Worm (Caenorhabditis elegans): ENCODE results near the gene ran-3.
A peak's percentile ranks its signal among the peaks of the same experiment; 100 is the strongest.

ran-3 gene

ce11 chrII:8328820-8329339 lies 4.0 kb upstream of the ran-3 start, which contains the start of gene hel-1:
hel-1 (minus strand) TSS chrII:8328870.
- TF ChIP-seq mep-1 (tag; optimal IDR thresholded peaks at IDR 0.05) (peak; percentile 87), ztf-11 (tag; optimal IDR thresholded peaks at IDR 0.05) (peak in 1 of 2 experiments; percentile 47), tlp-1 (tag; optimal IDR thresholded peaks at IDR 0.05) (no peak), tbx-2 (tag; optimal IDR thresholded peaks at IDR 0.05) (peak; percentile 76), lir-3 (tag; optimal IDR thresholded peaks at IDR 0.05; ENCODE audit: poor library complexity) (peak; percentile 37), blmp-1 (tag; optimal IDR thresholded peaks at IDR 0.05) (peak; percentile 82), nhr-76 (tag; optimal IDR thresholded peaks at IDR 0.05) (no peak), lin-39 (tag; optimal IDR thresholded peaks at IDR 0.05) (peak; percentile 97), unc-30 (tag; optimal IDR thresholded peaks at IDR 0.05) (no peak), ama-1 (optimal IDR thresholded peaks at IDR 0.05) (peak; percentile 8), alr-1 (tag; optimal IDR thresholded peaks at IDR 0.05; ENCODE audit: borderline replicate concordance) (no peak), mab-9 (GFP tag; IDR thresholded peaks at IDR 0.05) (peak; percentile 39; the same call in 1 of the 2 replicates), ceh-63 (GFP tag; optimal IDR thresholded peaks at IDR 0.05) (no peak), lin-15B (tag; optimal IDR thresholded peaks at IDR 0.05) (peak; percentile 82), unc-98 (GFP tag; IDR thresholded peaks at IDR 0.05) (no peak), ceh-88 (GFP tag; IDR thresholded peaks at IDR 0.05) (no peak), xbp-1 (tag; optimal IDR thresholded peaks at IDR 0.05) (peak; percentile 83), ceh-82 (tag; optimal IDR thresholded peaks at IDR 0.05) (peak; percentile 24 to 88 (median 69)), dsc-1 (tag; optimal IDR thresholded peaks at IDR 0.05) (peak; percentile 74), zip-4 (GFP tag; optimal IDR thresholded peaks at IDR 0.05) (peak; percentile 39), vab-15 (tag; optimal IDR thresholded peaks at IDR 0.05) (peak; percentile 100), C16A3.4 (tag; optimal IDR thresholded peaks at IDR 0.05) (peak; percentile 84), nhr-71 (tag; optimal IDR thresholded peaks at IDR 0.05) (peak; percentile 91), lin-35 (GFP tag; optimal IDR thresholded peaks at IDR 0.05) (peak; percentile 93 to 98), efl-3 (GFP tag; optimal IDR thresholded peaks at IDR 0.05) (no peak), sptf-1 (tag; optimal IDR thresholded peaks at IDR 0.05) (no peak), nhr-90 (tag; optimal IDR thresholded peaks at IDR 0.05; ENCODE audit: poor library complexity) (peak; percentile 52), sox-4 (tag; optimal IDR thresholded peaks at IDR 0.05) (no peak), fkh-10 (GFP tag; optimal IDR thresholded peaks at IDR 0.05) (peak; percentile 2), rnt-1 (tag; optimal IDR thresholded peaks at IDR 0.05) (peak; percentile 92), nhr-12 (tag; optimal IDR thresholded peaks at IDR 0.05) (no peak), unc-86 (tag; optimal IDR thresholded peaks at IDR 0.05) (peak; percentile 55), nhr-84 (tag; optimal IDR thresholded peaks at IDR 0.05) (no peak), fkh-8 (tag; optimal IDR thresholded peaks at IDR 0.05) (peak; percentile 74), hlh-4 (tag; optimal IDR thresholded peaks at IDR 0.05) (no peak), F16B12.6 (tag; optimal IDR thresholded peaks at IDR 0.05) (peak; percentile 63), nhr-77 (tag; optimal IDR thresholded peaks at IDR 0.05) (peak; percentile 69), ztf-4 (tag; optimal IDR thresholded peaks at IDR 0.05) (peak; percentile 11), hpl-2 (GFP tag; optimal IDR thresholded peaks at IDR 0.05) (no peak), C34B4.2 (tag; optimal IDR thresholded peaks at IDR 0.05) (no peak), ets-5 (GFP tag; IDR thresholded peaks at IDR 0.05) (no peak), sup-37 (GFP tag; optimal IDR thresholded peaks at IDR 0.05) (no peak), C04F5.9 (tag; optimal IDR thresholded peaks at IDR 0.05) (peak; percentile 64), ces-1 (GFP tag; optimal IDR thresholded peaks at IDR 0.05) (no peak), egl-13 (tag; optimal IDR thresholded peaks at IDR 0.05) (peak; percentile 2), elt-3 (tag; optimal IDR thresholded peaks at IDR 0.05) (peak in 3 of 6 experiments; percentile 25 to 63 (median 47)), irx-1 (tag; optimal IDR thresholded peaks at IDR 0.05) (peak; percentile 39), lin-14 (GFP tag; optimal IDR thresholded peaks at IDR 0.05) (peak; percentile 87), swsn-7 (tag; optimal IDR thresholded peaks at IDR 0.05) (peak; percentile 80), nhr-28 (tag; optimal IDR thresholded peaks at IDR 0.05) (no peak), efl-1 (optimal IDR thresholded peaks at IDR 0.05) (peak; percentile 86 to 95), efl-1 (GFP tag; optimal IDR thresholded peaks at IDR 0.05 in 1 of 2) (peak; percentile 94 to 99), lsy-2 (tag; optimal IDR thresholded peaks at IDR 0.05) (peak; percentile 86 to 95)
